Worm (Caenorhabditis elegans): ENCODE results near the gene R102.10.
"Not testable (repeated sequence)": the region's sequence is repeated elsewhere in the genome, so short reads cannot be mapped to it uniquely, and the experiment has no call there.

R102.10 gene

ce11 chrIV:10668561-10668960 lies 36.7 kb upstream of the R102.10 start:
- TF ChIP-seq elt-1 (tag; optimal IDR thresholded peaks at IDR 0.05) (no peak), ceh-82 (tag; optimal IDR thresholded peaks at IDR 0.05) (no peak), nhr-76 (tag; optimal IDR thresholded peaks at IDR 0.05) (no peak), mdl-1 (tag; optimal IDR thresholded peaks at IDR 0.05) (no peak), mml-1 (tag; optimal IDR thresholded peaks at IDR 0.05) (no peak), lin-15B (tag; optimal IDR thresholded peaks at IDR 0.05) (no peak), daf-12 (tag; optimal IDR thresholded peaks at IDR 0.05) (no peak), nhr-23 (tag; optimal IDR thresholded peaks at IDR 0.05) (no peak), unc-39 (tag; optimal IDR thresholded peaks at IDR 0.05) (no peak), zag-1 (tag; optimal IDR thresholded peaks at IDR 0.05) (no peak), egl-5 (tag; optimal IDR thresholded peaks at IDR 0.05) (no peak)

- no peak for TF ChIP-seq mml-1 (tag; optimal IDR thresholded peaks at IDR 0.05)
- no peak for TF ChIP-seq fkh-2 (tag; optimal IDR thresholded peaks at IDR 0.05)
- TF ChIP-seq mdl-1 (tag; optimal IDR thresholded peaks at IDR 0.05), result no peak
- TF ChIP-seq egl-27 (tag; optimal IDR thresholded peaks at IDR 0.05), result no peak
- TF ChIP-seq R02D3.7 (tag; optimal IDR thresholded peaks at IDR 0.05), result no peak
- no peak for TF ChIP-seq pha-4 (tag; optimal IDR thresholded peaks at IDR 0.05)
- TF ChIP-seq sea-2 (GFP tag; optimal IDR thresholded peaks at IDR 0.05), result no peak
- TF ChIP-seq lsy-12 (tag; optimal IDR thresholded peaks at IDR 0.05), result no peak
- TF ChIP-seq nhr-43 (tag; optimal IDR thresholded peaks at IDR 0.05; ENCODE audit: poor library complexity, severe bottlenecking), result no peak
- no peak for TF ChIP-seq elt-2 (tag; optimal IDR thresholded peaks at IDR 0.05)
These were observed 24.9 kb upstream of the R102.10 start, which contains the start of gene K08C7.4 for ce11 chrIV:10680379-10680778. Gene K08C7.4 (minus strand): TSS chrIV:10680479.

ce11 chrIV:10682155-10682749 lies 23.0 kb upstream of the R102.10 start, which contains the start of gene fmo-2:
Gene fmo-2 (plus strand): TSS chrIV:10682524.
- TF ChIP-seq fkh-2 (tag; optimal IDR thresholded peaks at IDR 0.05) (no peak), mdl-1 (tag; optimal IDR thresholded peaks at IDR 0.05) (peak; percentile 29), pqm-1 (tag; optimal IDR thresholded peaks at IDR 0.05) (peak; percentile 91), elt-3 (tag; optimal IDR thresholded peaks at IDR 0.05) (no peak), jun-1 (tag; optimal IDR thresholded peaks at IDR 0.05) (peak; percentile 81), elt-2 (tag; optimal IDR thresholded peaks at IDR 0.05) (peak; percentile 43), nhr-43 (tag; optimal IDR thresholded peaks at IDR 0.05; ENCODE audit: poor library complexity, severe bottlenecking) (peak; percentile 15)

ce11 chrIV:10685758-10686157 lies 19.5 kb upstream of the R102.10 start, which contains the start of the genes K08C7.6 and R102.1:
Gene K08C7.6 (minus strand): TSS chrIV:10685858.
Gene R102.1 (plus strand): TSS chrIV:10686048.
- no peak for TF ChIP-seq nhr-28 (tag; optimal IDR thresholded peaks at IDR 0.05)
- TF ChIP-seq elt-2 (tag; optimal IDR thresholded peaks at IDR 0.05), result no peak
- TF ChIP-seq tbx-2 (tag; optimal IDR thresholded peaks at IDR 0.05), result no peak
- no peak for TF ChIP-seq eor-1 (tag; optimal IDR thresholded peaks at IDR 0.05)
- TF ChIP-seq pha-4 (tag; optimal IDR thresholded peaks at IDR 0.05), result no peak
- TF ChIP-seq unc-39 (tag; optimal IDR thresholded peaks at IDR 0.05), result no peak
- TF ChIP-seq ztf-4 (tag; optimal IDR thresholded peaks at IDR 0.05), result no peak
- no peak for TF ChIP-seq egl-5 (tag; optimal IDR thresholded peaks at IDR 0.05)
- TF ChIP-seq daf-12 (tag; optimal IDR thresholded peaks at IDR 0.05), result no peak

DNA sequence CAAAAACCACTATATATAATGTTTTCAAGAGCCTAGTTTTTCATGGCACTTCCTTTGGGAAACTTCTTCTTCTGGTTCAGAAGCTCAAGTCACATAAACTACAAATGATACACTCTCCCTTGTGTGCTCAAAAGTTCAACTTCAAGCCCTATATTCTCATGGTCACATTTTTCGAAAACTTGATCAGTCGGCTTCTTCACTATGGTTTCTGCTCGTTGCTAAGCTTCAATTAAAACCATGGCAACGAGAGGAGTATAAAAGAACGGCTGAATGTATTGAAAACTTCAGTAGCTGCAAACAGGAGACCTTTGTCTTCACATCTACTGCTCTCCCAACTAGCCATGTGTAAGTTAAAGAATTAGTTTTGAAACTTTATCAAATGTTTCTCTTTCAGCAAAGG lies 18.0 kb upstream of the R102.10 start, which contains the start of gene R102.2:
Gene R102.2 (plus strand): TSS at position 301 of the 400 bp plus-strand sequence.
- TF ChIP-seq nhr-11, mml-1, pha-4 (tag; optimal IDR thresholded peaks at IDR 0.05): not testable (repeated sequence)

ce11 chrIV:10688972-10689567 lies 16.2 kb upstream of the R102.10 start, which contains the start of gene R102.3:
Gene R102.3 (plus strand): TSS chrIV:10689517.
- peak; percentile 7 for TF ChIP-seq nhr-11 (tag; optimal IDR thresholded peaks at IDR 0.05)
- no peak for TF ChIP-seq fos-1 (tag; optimal IDR thresholded peaks at IDR 0.05)
